Worm (Caenorhabditis elegans): ENCODE measurements around the gene C49C3.11.

DNA sequence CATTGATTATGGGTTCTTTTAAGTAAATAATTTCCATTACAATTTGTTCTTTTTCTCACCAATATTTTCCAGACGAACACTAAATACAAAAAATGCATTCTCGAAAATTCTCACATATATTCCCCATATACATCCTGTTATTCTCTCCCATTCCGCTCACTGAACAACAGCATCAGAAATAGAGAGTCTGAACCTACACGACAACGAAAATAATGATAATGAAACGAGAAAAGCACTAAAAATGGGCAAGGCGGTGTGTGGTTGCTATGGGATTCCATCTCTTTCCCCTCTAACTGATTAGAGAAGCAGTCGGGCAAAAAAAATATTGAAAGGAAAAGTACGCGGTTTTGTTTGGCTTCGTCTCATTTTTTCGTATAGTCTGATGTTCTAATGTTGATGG lies 39.5 kb downstream of the C49C3.11 start, which contains the start of gene C30H6.12:
- no peak for TF ChIP-seq dao-5 (tag; optimal IDR thresholded peaks at IDR 0.05)
- TF ChIP-seq him-1 (tag; optimal IDR thresholded peaks at IDR 0.05): no peak
